Worm (Caenorhabditis elegans): ENCODE results near the gene C35C5.9.
A peak's percentile ranks its signal among the peaks of the same experiment; 100 is the strongest.

ce11 chrX:11569744-11570359 lies 33.5 kb downstream of the C35C5.9 start:
- TF ChIP-seq flt-1 (GFP tag; IDR thresholded peaks at IDR 0.05), result 0 out of 2 replicates have a peak, but pooled peaks have one; percentile 16
- TF ChIP-seq med-1 (GFP tag; optimal IDR thresholded peaks at IDR 0.05; ENCODE audit: insufficient read depth), result no peak
- no peak for TF ChIP-seq ztf-23 (GFP tag; IDR thresholded peaks at IDR 0.05)
- TF ChIP-seq klf-2 (GFP tag; conservative IDR thresholded peaks at IDR 0.05), result no peak
- no peak for TF ChIP-seq T22C8.4 (GFP tag; IDR thresholded peaks at IDR 0.05)
- TF ChIP-seq ref-1 (GFP tag; conservative IDR thresholded peaks at IDR 0.05), result no peak
- no peak for TF ChIP-seq ztf-29 (GFP tag; IDR thresholded peaks at IDR 0.05)

All from whole organism, midembryonic.